Fruit fly (Drosophila melanogaster): ENCODE measurements around the gene CG13078.

The CG13078 gene

dm6 chr2L:19586436-19587333 is 23.0 kb downstream of the CG13078 start, which contains the start of gene Lar (continued):
- peak; percentile 50 for TF ChIP-seq fd3F (GFP tag; optimal IDR thresholded peaks at IDR 0.05)
- TF ChIP-seq Awh (GFP tag; IDR thresholded peaks at IDR 0.05), result 0 out of 2 replicates have a peak, but pooled peaks have one; percentile 12
- no peak for TF ChIP-seq lbe (GFP tag; optimal IDR thresholded peaks at IDR 0.05)
- TF ChIP-seq CG8290 (GFP tag; optimal IDR thresholded peaks at IDR 0.05), result no peak
- peak; percentile 17 to 81 for TF ChIP-seq CG8290 (tag; optimal IDR thresholded peaks at IDR 0.05)
- peak; percentile 84 to 96 for TF ChIP-seq crp (GFP tag; optimal IDR thresholded peaks at IDR 0.05)
- no peak for TF ChIP-seq Fer2 (tag; optimal IDR thresholded peaks at IDR 0.05)
- no peak for TF ChIP-seq wor (GFP tag; IDR thresholded peaks at IDR 0.05)
- peak; percentile 86 for TF ChIP-seq CG2120 (GFP tag; optimal IDR thresholded peaks at IDR 0.05)
- TF ChIP-seq CG6254 (GFP tag; optimal IDR thresholded peaks at IDR 0.05), result peak; percentile 4
- TF ChIP-seq slou (GFP tag; optimal IDR thresholded peaks at IDR 0.05), result peak; percentile 36
- TF ChIP-seq Ets65A (GFP tag), result peak; percentile 88
- TF ChIP-seq eyg (GFP tag; optimal IDR thresholded peaks at IDR 0.05), result peak; percentile 59
- peak; percentile 8 for TF ChIP-seq odd (GFP tag; optimal IDR thresholded peaks at IDR 0.05)
- no peak for TF ChIP-seq CG8281 (tag; optimal IDR thresholded peaks at IDR 0.05)
- peak; percentile 99 for TF ChIP-seq CG7928 (GFP tag; optimal IDR thresholded peaks at IDR 0.05)
- no peak for TF ChIP-seq CrebB (tag; optimal IDR thresholded peaks at IDR 0.05)
- 0 out of 2 replicates have a peak, but pooled peaks have one; percentile 45 for TF ChIP-seq chm (GFP tag; IDR thresholded peaks at IDR 0.05)
- TF ChIP-seq tll (GFP tag; optimal IDR thresholded peaks at IDR 0.05), result peak in 1 of 2 experiments; percentile 31
- no peak for TF ChIP-seq ato (GFP tag; IDR thresholded peaks at IDR 0.05; ENCODE audit: partially characterized antibody)
- 0 out of 2 replicates have a peak, but pooled peaks have one; percentile 3 for TF ChIP-seq CG5953 (GFP tag; IDR thresholded peaks at IDR 0.05)
- TF ChIP-seq Sry-δ (GFP tag; optimal IDR thresholded peaks at IDR 0.05), result peak; percentile 40
- peak; percentile 100 for TF ChIP-seq CG15514 (GFP tag; optimal IDR thresholded peaks at IDR 0.05)
- peak; percentile 42 for TF ChIP-seq Hmx (GFP tag; optimal IDR thresholded peaks at IDR 0.05)
- TF ChIP-seq CG13123 (GFP tag; optimal IDR thresholded peaks at IDR 0.05), result no peak
- peak; percentile 21 to 56 for TF ChIP-seq Hr51 (GFP tag; optimal IDR thresholded peaks at IDR 0.05)
- TF ChIP-seq Med (GFP tag), result peak; percentile 93
- TF ChIP-seq NC2β (GFP tag; optimal IDR thresholded peaks at IDR 0.05), result peak; percentile 60
- TF ChIP-seq CG6689 (GFP tag; IDR thresholded peaks at IDR 0.05), result peak; percentile 39; the same call in 1 of the 2 replicates
- TF ChIP-seq cwo (GFP tag; optimal IDR thresholded peaks at IDR 0.05), result no peak
- peak; percentile 49 for TF ChIP-seq CG15696 (tag; optimal IDR thresholded peaks at IDR 0.05)
- TF ChIP-seq dm (GFP tag; optimal IDR thresholded peaks at IDR 0.05), result peak; percentile 42
- TF ChIP-seq Lhr (GFP tag; optimal IDR thresholded peaks at IDR 0.05), result peak; percentile 58
- no peak for TF ChIP-seq yki (optimal IDR thresholded peaks at IDR 0.05)
- TF ChIP-seq jumu (GFP tag; optimal IDR thresholded peaks at IDR 0.05), result peak; percentile 76
- no peak for TF ChIP-seq Atf3 (GFP tag; optimal IDR thresholded peaks at IDR 0.05)
- TF ChIP-seq Max (GFP tag; optimal IDR thresholded peaks at IDR 0.05), result no peak
- TF ChIP-seq nau (GFP tag; optimal IDR thresholded peaks at IDR 0.05), result no peak
- TF ChIP-seq kni (GFP tag; optimal IDR thresholded peaks at IDR 0.05), result peak; percentile 41
- peak; percentile 26 for TF ChIP-seq trh (GFP tag; optimal IDR thresholded peaks at IDR 0.05)
- no peak for TF ChIP-seq CG12071 (GFP tag; optimal IDR thresholded peaks at IDR 0.05)
- TF ChIP-seq CG12744 (GFP tag; optimal IDR thresholded peaks at IDR 0.05), result no peak
- TF ChIP-seq Atf-2 (GFP tag; optimal IDR thresholded peaks at IDR 0.05), result peak; percentile 21
- peak; percentile 58 for TF ChIP-seq Meics (GFP tag; optimal IDR thresholded peaks at IDR 0.05)
- TF ChIP-seq ken (GFP tag; IDR thresholded peaks at IDR 0.05), result 0 out of 3 replicates have a peak, but pooled peaks have one; percentile 18
- no peak for TF ChIP-seq CG10565 (GFP tag; optimal IDR thresholded peaks at IDR 0.05)
- no peak for TF ChIP-seq CG4360 (GFP tag; IDR thresholded peaks at IDR 0.05)
- TF ChIP-seq CG10147 (GFP tag; optimal IDR thresholded peaks at IDR 0.05), result peak; percentile 39
